Worm (Caenorhabditis elegans): ENCODE results near the gene R02F2.5.
A peak's percentile ranks its signal among the peaks of the same experiment; 100 is the strongest.

Gene R02F2.5

DNA sequence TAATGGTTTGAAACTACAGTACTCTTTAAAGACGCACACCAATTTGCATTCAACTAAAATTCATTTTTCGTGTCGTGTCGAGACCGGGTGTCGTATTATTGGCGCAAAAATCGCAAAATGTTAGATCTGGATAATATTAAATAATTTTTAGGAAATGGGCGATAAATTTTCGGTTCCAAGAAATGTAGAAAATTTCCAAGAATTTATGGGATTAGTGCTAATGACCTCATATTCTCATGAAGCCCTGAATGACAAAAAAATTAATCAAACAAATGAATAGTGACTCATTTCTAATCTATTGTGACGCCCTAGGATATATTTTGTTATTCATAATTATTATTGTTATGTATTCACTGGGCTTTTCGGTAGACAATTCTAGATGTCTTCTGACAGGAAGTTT lies 21.6 kb downstream of the R02F2.5 start:
- TF ChIP-seq attf-5 (GFP tag; optimal IDR thresholded peaks at IDR 0.05): no peak
- TF ChIP-seq Y95B8A.8 (GFP tag; IDR thresholded peaks at IDR 0.05): no peak
- TF ChIP-seq ceh-40 (GFP tag; IDR thresholded peaks at IDR 0.05): no peak
- TF ChIP-seq snpc-4 (GFP tag; optimal IDR thresholded peaks at IDR 0.05): no peak
- no peak for TF ChIP-seq snpc-4 (tag; optimal IDR thresholded peaks at IDR 0.05)
- no peak for TF ChIP-seq ceh-27 (GFP tag; optimal IDR thresholded peaks at IDR 0.05)
- no peak for TF ChIP-seq dpff-1 (tag; optimal IDR thresholded peaks at IDR 0.05)
- no peak for TF ChIP-seq D2030.7 (GFP tag; IDR thresholded peaks at IDR 0.05)
- TF ChIP-seq tbp1 (GFP tag; optimal IDR thresholded peaks at IDR 0.05): no peak
- no peak for TF ChIP-seq gei-17 (GFP tag; optimal IDR thresholded peaks at IDR 0.05)
- no peak for TF ChIP-seq efl-1 (GFP tag; optimal IDR thresholded peaks at IDR 0.05)
- TF ChIP-seq lir-1 (GFP tag; conservative IDR thresholded peaks at IDR 0.05): no peak
- no peak for TF ChIP-seq nhr-120 (GFP tag; IDR thresholded peaks at IDR 0.05)
- no peak for TF ChIP-seq lsy-27 (tag; optimal IDR thresholded peaks at IDR 0.05; ENCODE audit: borderline replicate concordance, insufficient read depth)
- no peak for TF ChIP-seq rcor-1 (GFP tag; IDR thresholded peaks at IDR 0.05)
- TF ChIP-seq hlh-12 (tag; optimal IDR thresholded peaks at IDR 0.05): no peak
- no peak for TF ChIP-seq B0261.1 (tag; optimal IDR thresholded peaks at IDR 0.05)
- no peak for TF ChIP-seq ama-1 (optimal IDR thresholded peaks at IDR 0.05)
- no peak for TF ChIP-seq ama-1 (GFP tag; optimal IDR thresholded peaks at IDR 0.05)
- TF ChIP-seq B0019.2 (GFP tag; conservative IDR thresholded peaks at IDR 0.05): no peak
- TF ChIP-seq aptf-2 (GFP tag; conservative IDR thresholded peaks at IDR 0.05): no peak
- no peak for TF ChIP-seq die-1 (tag; optimal IDR thresholded peaks at IDR 0.05)

DNA sequence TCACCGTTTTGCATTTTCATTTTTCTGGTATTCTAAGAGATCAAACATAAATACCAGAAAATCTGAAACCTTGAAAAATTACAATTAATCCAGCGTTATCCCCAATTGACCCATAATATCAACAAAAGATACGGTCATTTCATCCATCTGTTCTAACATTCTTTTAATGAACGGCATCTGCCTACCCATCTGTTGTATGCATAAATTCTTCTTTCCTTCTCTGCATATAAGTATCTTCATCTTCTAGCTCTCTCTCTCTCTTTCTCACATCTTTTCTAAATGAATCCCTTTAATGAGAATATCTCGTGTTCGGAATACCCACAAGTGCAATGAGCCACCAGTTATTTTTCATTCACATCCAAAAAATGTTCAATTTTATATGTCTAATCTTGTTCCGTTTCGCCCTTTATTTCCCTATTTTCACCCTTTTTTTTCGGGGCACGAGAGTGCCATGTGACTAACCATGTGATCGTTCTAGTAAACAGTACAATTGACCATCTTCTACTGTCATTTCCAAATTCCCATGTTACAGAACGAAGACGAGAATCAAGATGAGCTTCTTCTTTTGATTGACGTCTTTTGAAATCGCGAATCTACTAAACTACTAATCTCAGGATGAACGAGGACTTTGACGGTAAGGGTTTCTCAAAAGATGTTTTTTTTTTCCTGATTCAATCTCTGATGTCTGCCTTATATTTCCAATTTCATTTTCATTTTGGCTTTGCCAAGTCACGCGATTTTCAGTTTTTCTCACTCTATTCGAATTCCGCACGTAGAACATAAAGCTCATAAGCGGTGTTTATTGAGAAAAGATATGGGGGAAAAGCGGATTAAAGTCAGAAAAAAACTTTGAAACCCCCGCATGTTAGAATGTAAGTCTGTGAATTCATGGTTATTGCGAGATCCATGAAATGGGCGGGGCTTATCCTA lies 22.5 kb downstream of the R02F2.5 start, which contains the start of gene R02F2.1:
Gene R02F2.1 (plus strand): TSS at position 528 of the 930 bp plus-strand sequence.
- TF ChIP-seq C06A6.2 (GFP tag; conservative IDR thresholded peaks at IDR 0.05): no peak
- no peak for TF ChIP-seq attf-3 (GFP tag; conservative IDR thresholded peaks at IDR 0.05)
- no peak for TF ChIP-seq lsy-27 (tag; optimal IDR thresholded peaks at IDR 0.05; ENCODE audit: borderline replicate concordance, insufficient read depth)
- no peak for TF ChIP-seq aptf-2 (GFP tag; conservative IDR thresholded peaks at IDR 0.05)
- peak; percentile 66; the same call in 1 of the 2 replicates for TF ChIP-seq lin-26 (GFP tag; IDR thresholded peaks at IDR 0.05)
- 0 out of 2 replicates have a peak, but pooled peaks have one; percentile 26 for TF ChIP-seq cebp-1 (GFP tag; IDR thresholded peaks at IDR 0.05)
- TF ChIP-seq cebp-1 (tag; optimal IDR thresholded peaks at IDR 0.05): peak; percentile 67
- no peak for TF ChIP-seq aptf-3 (GFP tag; IDR thresholded peaks at IDR 0.05)
- TF ChIP-seq sptf-2 (GFP tag; optimal IDR thresholded peaks at IDR 0.05): no peak
- TF ChIP-seq lag-1 (GFP tag; IDR thresholded peaks at IDR 0.05): no peak
- TF ChIP-seq B0019.2 (GFP tag; conservative IDR thresholded peaks at IDR 0.05): no peak
- TF ChIP-seq tbp1 (GFP tag; optimal IDR thresholded peaks at IDR 0.05): peak; percentile 25
- no peak for TF ChIP-seq F57A8.1 (GFP tag; optimal IDR thresholded peaks at IDR 0.05)
- no peak; the same call in 1 of the 2 replicates for TF ChIP-seq hmg-1.2 (GFP tag; IDR thresholded peaks at IDR 0.05)
- TF ChIP-seq gei-17 (GFP tag; optimal IDR thresholded peaks at IDR 0.05): peak; percentile 30
- TF ChIP-seq madf-3 (GFP tag; IDR thresholded peaks at IDR 0.05): 0 out of 2 replicates have a peak, but pooled peaks have one; percentile 23
- no peak for TF ChIP-seq dpl-1 (GFP tag; optimal IDR thresholded peaks at IDR 0.05)
- TF ChIP-seq F23B12.7 (tag; optimal IDR thresholded peaks at IDR 0.05; ENCODE audit: insufficient read depth): no peak
- no peak for TF ChIP-seq D2030.7 (GFP tag; IDR thresholded peaks at IDR 0.05)
- no peak for TF ChIP-seq Y53G8AR.9 (GFP tag; conservative IDR thresholded peaks at IDR 0.05)
- TF ChIP-seq nfyb-1 (GFP tag; IDR thresholded peaks at IDR 0.05): no peak
- peak; percentile 62 for TF ChIP-seq ama-1 (optimal IDR thresholded peaks at IDR 0.05)
- TF ChIP-seq ama-1 (GFP tag; optimal IDR thresholded peaks at IDR 0.05): no peak
- no peak for TF ChIP-seq ztf-28 (GFP tag; IDR thresholded peaks at IDR 0.05)
- no peak for TF ChIP-seq ZK185.1 (tag; optimal IDR thresholded peaks at IDR 0.05; ENCODE audit: poor library complexity, severe bottlenecking)
- no peak for TF ChIP-seq ztf-25 (GFP tag; IDR thresholded peaks at IDR 0.05)
- no peak for TF ChIP-seq nhr-90 (tag; optimal IDR thresholded peaks at IDR 0.05)
- no peak for TF ChIP-seq snpc-4 (GFP tag; optimal IDR thresholded peaks at IDR 0.05)
- no peak for TF ChIP-seq snpc-4 (tag; optimal IDR thresholded peaks at IDR 0.05)
- TF ChIP-seq B0336.3 (GFP tag; IDR thresholded peaks at IDR 0.05): no peak; the same call in none of the 2 replicates
- peak; percentile 18 for TF ChIP-seq nhr-80 (tag; optimal IDR thresholded peaks at IDR 0.05)
- TF ChIP-seq ztf-26 (tag; optimal IDR thresholded peaks at IDR 0.05): peak; percentile 39
- TF ChIP-seq hmg-20 (GFP tag; IDR thresholded peaks at IDR 0.05): no peak

Measured in whole organism, young adult.